Worm (Caenorhabditis elegans): ENCODE data around the gene R11D1.10.

- TF ChIP-seq elt-4 (tag; optimal IDR thresholded peaks at IDR 0.05) (no peak), nhr-11 (tag; optimal IDR thresholded peaks at IDR 0.05) (no peak), ztf-16 (tag; optimal IDR thresholded peaks at IDR 0.05) (no peak), tbx-2 (tag; optimal IDR thresholded peaks at IDR 0.05) (no peak), ama-1 (optimal IDR thresholded peaks at IDR 0.05) (no peak), pqm-1 (tag; optimal IDR thresholded peaks at IDR 0.05) (no peak), nhr-232 (tag; optimal IDR thresholded peaks at IDR 0.05) (no peak), syd-9 (tag; optimal IDR thresholded peaks at IDR 0.05) (no peak), pha-4 (tag; optimal IDR thresholded peaks at IDR 0.05) (no peak), unc-3 (GFP tag; conservative IDR thresholded peaks at IDR 0.05) (no peak), unc-3 (tag; optimal IDR thresholded peaks at IDR 0.05) (no peak), ceh-22 (tag; optimal IDR thresholded peaks at IDR 0.05) (no peak), lin-11 (tag; optimal IDR thresholded peaks at IDR 0.05) (no peak), sdc-2 (tag; optimal IDR thresholded peaks at IDR 0.05) (no peak), sox-4 (tag; optimal IDR thresholded peaks at IDR 0.05) (no peak)
These were observed 49.5 kb upstream of the R11D1.10 start, which contains the start of gene frpr-15 for ce11 chrV:12679807-12680206.
